Fruit fly (Drosophila melanogaster) whole organism, embryonic: ENCODE results near the gene CG14135.
A peak's percentile ranks its signal among the peaks of the same experiment; 100 is the strongest.

ENCODE experiments used
- ATbp ChIP-seq: fragments of 200-800 bp; sonication (Bioruptor generic); optimal IDR thresholded peaks from 2 replicates; lab custom pipeline; 2017; ENCODE audit warnings: missing biosample characterization, mild to moderate bottlenecking, missing genetic modification characterization, missing genetic modification reagents
- Ada2b ChIP-seq: fragments of 200-800 bp; sonication (Bioruptor generic); IDR thresholded peaks from 2 replicates; pipeline ENCODE4 v1.3.6; 2022; ENCODE audit warnings: missing biosample characterization, missing genetic modification characterization
- Antp ChIP-seq: fragments of 200-800 bp; sonication (Bioruptor generic); optimal IDR thresholded peaks from 3 replicates; lab custom pipeline; 2016; ENCODE audit warnings: missing biosample characterization, missing genetic modification characterization
- Atf-2 ChIP-seq: fragments of 200-800 bp; sonication (Bioruptor generic); optimal IDR thresholded peaks from 2 replicates; lab custom pipeline; 2016; ENCODE audit warnings: missing biosample characterization, missing genetic modification characterization
- CG10274 ChIP-seq: fragments of 200-800 bp; sonication (Bioruptor generic); optimal IDR thresholded peaks from 3 replicates; lab custom pipeline; 2017; ENCODE audit warnings: missing biosample characterization, mild to moderate bottlenecking, missing genetic modification characterization
- CG11723 ChIP-seq: fragments of 200-800 bp; sonication (Bioruptor generic); optimal IDR thresholded peaks from 2 replicates; lab custom pipeline; 2017; ENCODE audit warnings: missing biosample characterization, mild to moderate bottlenecking, missing genetic modification characterization
- CG12071 ChIP-seq: fragments of 200-800 bp; sonication (Bioruptor generic); optimal IDR thresholded peaks from 3 replicates; lab custom pipeline; 2018; ENCODE audit warnings: missing biosample characterization, mild to moderate bottlenecking, missing genetic modification characterization
- CG12659 ChIP-seq: fragments of 200-800 bp; sonication (Bioruptor generic); optimal IDR thresholded peaks from 3 replicates; lab custom pipeline; 2017; ENCODE audit warnings: mild to moderate bottlenecking, missing biosample characterization, missing genetic modification reagents, missing genetic modification characterization
- CG12744 ChIP-seq: fragments of 200-800 bp; sonication (Bioruptor generic); optimal IDR thresholded peaks from 2 replicates; lab custom pipeline; 2016; ENCODE audit warnings: missing biosample characterization, missing genetic modification characterization
- CG14860 ChIP-seq: fragments of 200-800 bp; sonication (Bioruptor generic); IDR thresholded peaks from 3 replicates; pipeline ENCODE4 v1.3.6; 2022; ENCODE audit warnings: missing biosample characterization, missing genetic modification characterization; ENCODE audit not compliant: partially characterized antibody
- CG15269 ChIP-seq: fragments of 200-800 bp; sonication (Bioruptor generic); optimal IDR thresholded peaks from 2 replicates; lab custom pipeline; 2018; ENCODE audit warnings: missing biosample characterization, mild to moderate bottlenecking, missing genetic modification characterization, moderate library complexity
- CG1602 ChIP-seq: fragments of 200-800 bp; sonication (Bioruptor generic); optimal IDR thresholded peaks from 3 replicates; lab custom pipeline; 2016; ENCODE audit warnings: missing biosample characterization, missing genetic modification characterization
- CG17612 ChIP-seq: fragments of 200-800 bp; sonication (Bioruptor generic); IDR thresholded peaks from 2 replicates; pipeline ENCODE4 v1.3.6; 2022; ENCODE audit warnings: missing biosample characterization, missing genetic modification characterization
- CG1792 ChIP-seq: fragments of 200-800 bp; sonication (Bioruptor generic); optimal IDR thresholded peaks from 2 replicates; lab custom pipeline; 2016; ENCODE audit warnings: missing biosample characterization, missing genetic modification characterization
- CG2678 ChIP-seq: fragments of 200-800 bp; sonication (Bioruptor generic); optimal IDR thresholded peaks from 3 replicates; lab custom pipeline; 2019; ENCODE audit warnings: missing biosample characterization, mild to moderate bottlenecking, missing genetic modification characterization, moderate library complexity
- CG32767 ChIP-seq: fragments of 200-800 bp; sonication (Bioruptor generic); IDR thresholded peaks from 2 replicates; pipeline ENCODE4 v1.3.6; 2022; ENCODE audit warnings: missing biosample characterization, missing genetic modification characterization
- CG4360 ChIP-seq: fragments of 200-800 bp; sonication (Bioruptor generic); IDR thresholded peaks from 2 replicates; pipeline ENCODE4 v1.3.6; 2022; ENCODE audit warnings: missing biosample characterization, missing genetic modification characterization
- CG4707 ChIP-seq: fragments of 200-800 bp; sonication (Bioruptor generic); optimal IDR thresholded peaks from 2 replicates; lab custom pipeline; 2018; ENCODE audit warnings: missing biosample characterization, mild to moderate bottlenecking, missing genetic modification characterization, moderate library complexity
- CG7556 ChIP-seq: fragments of 200-800 bp; sonication (Bioruptor generic); optimal IDR thresholded peaks from 2 replicates; lab custom pipeline; 2017; ENCODE audit warnings: missing biosample characterization, mild to moderate bottlenecking, missing genetic modification characterization
- CG7745 ChIP-seq: fragments of 200-800 bp; sonication (Bioruptor generic); optimal IDR thresholded peaks from 2 replicates; lab custom pipeline; 2018; ENCODE audit warnings: missing biosample characterization, mild to moderate bottlenecking, missing genetic modification characterization, moderate library complexity
- CG7987 ChIP-seq: fragments of 200-800 bp; sonication (Bioruptor generic); optimal IDR thresholded peaks from 2 replicates; lab custom pipeline; 2018; ENCODE audit warnings: missing biosample characterization, mild to moderate bottlenecking, missing genetic modification characterization, moderate library complexity
- Camta ChIP-seq: fragments of 200-800 bp; sonication (Bioruptor generic); optimal IDR thresholded peaks from 2 replicates; lab custom pipeline; 2016; ENCODE audit warnings: missing biosample characterization, missing genetic modification characterization
- Fer2 ChIP-seq: fragments of 200-800 bp; sonication (Bioruptor generic); optimal IDR thresholded peaks from 2 replicates; lab custom pipeline; 2018; ENCODE audit warnings: missing biosample characterization, mild to moderate bottlenecking, missing genetic modification characterization, moderate library complexity
- Hand ChIP-seq: fragments of 200-800 bp; sonication (Bioruptor generic); optimal IDR thresholded peaks from 2 replicates; lab custom pipeline; 2017; ENCODE audit warnings: mild to moderate bottlenecking, missing biosample characterization, missing genetic modification reagents, missing genetic modification characterization
- Jarid2 ChIP-seq: fragments of 200-800 bp; sonication (Bioruptor generic); optimal IDR thresholded peaks from 3 replicates; lab custom pipeline; 2017; ENCODE audit warnings: mild to moderate bottlenecking, missing biosample characterization, missing genetic modification reagents, missing genetic modification characterization
- Lpt ChIP-seq: fragments of >200 bp; optimal IDR thresholded peaks from 2 replicates; lab custom pipeline; 2018; ENCODE audit warnings: missing biosample characterization, missing genetic modification characterization
- Med ChIP-seq: fragments of 200-800 bp; sonication (Bioruptor generic); peaks from one replicate; lab custom pipeline; 2016; ENCODE audit warnings: missing biosample characterization, missing genetic modification characterization, mild to moderate bottlenecking, inconsistent platforms, moderate library complexity
- NC2α ChIP-seq: fragments of 200-800 bp; sonication (Bioruptor generic); optimal IDR thresholded peaks from 2 replicates; lab custom pipeline; 2016; ENCODE audit warnings: missing biosample characterization, missing genetic modification characterization
- Pdp1 ChIP-seq, 2 experiments: fragments of 200-800 bp; sonication (Bioruptor generic); optimal IDR thresholded peaks; 3 replicates each; lab custom pipeline; 2016; ENCODE audit warnings: missing biosample characterization in 2 of 2, missing genetic modification characterization in 2 of 2, mild to moderate bottlenecking in 1 of 2, moderate library complexity in 1 of 2
- Rfx ChIP-seq: fragments of 200-800 bp; sonication (Bioruptor generic); IDR thresholded peaks from 2 replicates; pipeline ENCODE4 v1.3.6; 2022; ENCODE audit warnings: missing biosample characterization, missing genetic modification characterization
- Six4 ChIP-seq: fragments of 200-800 bp; sonication (Bioruptor generic); optimal IDR thresholded peaks from 2 replicates; lab custom pipeline; 2016; ENCODE audit warnings: missing biosample characterization, missing genetic modification characterization
- bbx ChIP-seq: fragments of 200-800 bp; sonication (Bioruptor generic); IDR thresholded peaks from 2 replicates; pipeline ENCODE4 v1.3.6; 2022; ENCODE audit warnings: missing biosample characterization, missing genetic modification characterization; ENCODE audit not compliant: partially characterized antibody
- bsh ChIP-seq, 2 experiments: fragments of 200-800 bp; sonication (Bioruptor generic); optimal IDR thresholded peaks; 2 replicates each; lab custom pipeline; 2017 to 2018; ENCODE audit warnings: mild to moderate bottlenecking in 2 of 2, missing biosample characterization in 2 of 2, missing genetic modification characterization in 2 of 2, moderate library complexity in 1 of 2
- chif ChIP-seq, 2 experiments: fragments of 200-800 bp; sonication (Bioruptor generic); optimal IDR thresholded peaks; 3 replicates each; lab custom pipeline; 2016; ENCODE audit warnings: missing biosample characterization in 2 of 2, missing genetic modification characterization in 2 of 2
- chn ChIP-seq: fragments of 200-800 bp; sonication (Bioruptor generic); optimal IDR thresholded peaks from 2 replicates; lab custom pipeline; 2016; ENCODE audit warnings: missing biosample characterization, missing genetic modification characterization
- crc ChIP-seq: fragments of 200-800 bp; sonication (Bioruptor generic); optimal IDR thresholded peaks from 2 replicates; lab custom pipeline; 2016; ENCODE audit warnings: missing biosample characterization, missing genetic modification characterization
- dati ChIP-seq: fragments of 200-800 bp; sonication (Bioruptor generic); IDR thresholded peaks from 2 replicates; pipeline ENCODE4 v1.3.6; 2022; ENCODE audit warnings: missing biosample characterization, missing genetic modification characterization
- disco-r ChIP-seq: fragments of 200-800 bp; sonication (Bioruptor generic); optimal IDR thresholded peaks from 2 replicates; lab custom pipeline; 2016; ENCODE audit warnings: missing biosample characterization, missing genetic modification characterization
- grau ChIP-seq: fragments of 200-800 bp; optimal IDR thresholded peaks from 3 replicates; lab custom pipeline; 2019; ENCODE audit warnings: missing biosample characterization, mild to moderate bottlenecking, missing genetic modification characterization, moderate library complexity
- insv ChIP-seq, 2 experiments: fragments of 200-800 bp; sonication (Bioruptor generic); optimal IDR thresholded peaks; 3 replicates each; lab custom pipeline; 2016 to 2018; ENCODE audit warnings: missing biosample characterization in 2 of 2, missing genetic modification characterization in 2 of 2
- jing ChIP-seq: fragments of 200-800 bp; sonication (Bioruptor generic); optimal IDR thresholded peaks from 2 replicates; lab custom pipeline; 2018; ENCODE audit warnings: missing biosample characterization, mild to moderate bottlenecking, missing genetic modification characterization
- ken ChIP-seq: fragments of 200-800 bp; sonication (Bioruptor generic); IDR thresholded peaks from 3 replicates; pipeline ENCODE4 v1.3.6; 2022; ENCODE audit warnings: missing biosample characterization, missing genetic modification characterization
- nom ChIP-seq: fragments of 200-800 bp; sonication (Bioruptor generic); optimal IDR thresholded peaks from 2 replicates; lab custom pipeline; 2017; ENCODE audit warnings: missing biosample characterization, missing genetic modification characterization, mild to moderate bottlenecking, moderate library complexity, missing genetic modification reagents
- org-1 ChIP-seq: fragments of 200-800 bp; sonication (Bioruptor generic); optimal IDR thresholded peaks from 2 replicates; lab custom pipeline; 2017; ENCODE audit warnings: missing biosample characterization, missing genetic modification characterization
- pho ChIP-seq: fragments of 200-800 bp; sonication (Bioruptor generic); optimal IDR thresholded peaks from 2 replicates; lab custom pipeline; 2016; ENCODE audit warnings: missing biosample characterization, missing genetic modification characterization
- sd ChIP-seq: fragments of 200-800 bp; sonication (Bioruptor generic); optimal IDR thresholded peaks from 3 replicates; lab custom pipeline; 2018; ENCODE audit warnings: missing biosample characterization, mild to moderate bottlenecking, missing genetic modification characterization, moderate library complexity
- sr ChIP-seq: fragments of 200-800 bp; sonication (Bioruptor generic); IDR thresholded peaks from 3 replicates; pipeline ENCODE4 v1.3.6; 2022; ENCODE audit warnings: missing biosample characterization, missing genetic modification characterization
- stc ChIP-seq: fragments of 200-800 bp; sonication (Bioruptor generic); IDR thresholded peaks from 2 replicates; pipeline ENCODE4 v1.3.6; 2022; ENCODE audit warnings: missing biosample characterization, missing genetic modification characterization
- tx ChIP-seq: fragments of 200-800 bp; sonication (Bioruptor generic); optimal IDR thresholded peaks from 2 replicates; lab custom pipeline; 2016; ENCODE audit warnings: missing biosample characterization, missing genetic modification characterization

The CG14135 gene

DNA sequence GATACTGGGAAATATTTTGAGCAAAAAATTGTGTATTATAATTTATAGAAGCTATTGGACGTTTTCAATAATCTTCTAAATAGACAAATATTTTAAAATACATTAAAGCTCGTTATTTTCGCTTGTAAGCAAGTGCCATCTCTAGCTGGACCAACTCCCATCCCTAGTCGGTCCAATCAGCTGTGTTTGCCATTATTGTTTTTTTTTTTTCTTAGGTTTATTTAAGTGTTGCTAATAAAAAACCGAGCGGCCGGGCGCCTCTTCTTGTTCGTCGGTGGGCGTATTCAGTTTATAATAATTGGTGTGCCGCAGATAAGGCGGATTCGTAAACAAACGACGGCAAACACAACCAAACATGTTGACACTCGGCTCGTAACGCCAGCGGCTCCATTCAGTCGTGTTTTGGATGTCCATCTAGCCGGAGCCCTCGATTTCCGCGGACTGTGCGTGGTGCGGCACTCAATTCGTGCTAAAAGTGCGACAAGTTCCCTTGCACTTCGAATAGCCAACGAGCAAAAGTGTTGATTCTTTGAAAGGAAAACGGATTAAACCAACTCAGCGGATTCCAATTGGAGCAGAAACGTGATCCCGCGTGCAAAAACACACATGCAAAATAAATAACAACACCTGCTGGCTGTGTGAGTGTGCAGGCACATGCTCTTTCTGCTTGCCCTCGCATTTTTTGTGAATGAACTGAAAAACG, 7.4 kb upstream of the CG14135 start, which contains the start of gene Sugb (continued):
- TF ChIP-seq Fer2 (tag; lab: Kevin White, UChicago) (no peak), org-1 (GFP tag; lab: Kevin White, UChicago) (no peak), nom (GFP tag; lab: Kevin White, UChicago) (peak; percentile 58), CG1792 (GFP tag; lab: Kevin White, UChicago) (peak; percentile 25), Camta (GFP tag; lab: Kevin White, UChicago) (peak; percentile 7), bbx (peak; percentile 56; the same call in 1 of the 2 replicates), CG12659 (GFP tag; lab: Kevin White, UChicago) (peak; percentile 65), Med (GFP tag; lab: Kevin White, UChicago) (peak; percentile 92), sr (GFP tag; lab: Robert Waterston, UW) (no peak; the same call in 1 of the 3 replicates), grau (tag; lab: Kevin White, UChicago) (peak; percentile 63), Pdp1 (GFP tag; optimal IDR thresholded peaks at IDR 0.05; lab: Kevin White, UChicago) (peak; percentile 60 to 68), CG12744 (no peak), jing (GFP tag; lab: Kevin White, UChicago) (no peak), disco-r (GFP tag; lab: Kevin White, UChicago) (no peak), chn (GFP tag; lab: Kevin White, UChicago) (peak; percentile 34), CG4707 (GFP tag; lab: Kevin White, UChicago) (no peak), CG15269 (peak; percentile 73), ken (GFP tag; lab: Robert Waterston, UW) (0 out of 3 replicates have a peak, but pooled peaks have one; percentile 20), bsh (GFP tag; optimal IDR thresholded peaks at IDR 0.05; lab: Kevin White, UChicago) (peak; percentile 37 to 65), CG7987 (GFP tag; lab: Kevin White, UChicago) (peak; percentile 66), Atf-2 (no peak), Antp (GFP tag; lab: Kevin White, UChicago) (peak; percentile 41), CG17612 (no peak), Hand (GFP tag; lab: Kevin White, UChicago) (peak; percentile 37), stc (GFP tag; lab: Robert Waterston, UW) (no peak; the same call in 1 of the 2 replicates), CG2678 (tag; lab: Kevin White, UChicago) (peak; percentile 68), Six4 (GFP tag; lab: Kevin White, UChicago) (no peak), Lpt (GFP tag; lab: Kevin White, UChicago) (no peak), CG12071 (GFP tag; lab: Kevin White, UChicago) (peak; percentile 8), chif (GFP tag; optimal IDR thresholded peaks at IDR 0.05; lab: Kevin White, UChicago) (peak; percentile 7 to 52), dati (no peak), CG4360 (GFP tag; lab: Robert Waterston, UW) (no peak), CG10274 (GFP tag; lab: Kevin White, UChicago) (no peak), CG7745 (tag; lab: Kevin White, UChicago) (no peak), crc (GFP tag; lab: Kevin White, UChicago) (peak; percentile 38), Rfx (GFP tag; lab: Robert Waterston, UW) (peak; percentile 87; the same call in 1 of the 2 replicates), NC2α (GFP tag; lab: Kevin White, UChicago) (no peak), sd (tag; lab: Kevin White, UChicago) (peak; percentile 36), CG32767 (GFP tag; lab: Robert Waterston, UW) (no peak), ATbp (GFP tag; lab: Kevin White, UChicago) (peak; percentile 43), Ada2b (GFP tag; lab: Robert Waterston, UW) (no peak; the same call in 1 of the 2 replicates), CG11723 (GFP tag; lab: Kevin White, UChicago) (peak; percentile 61), CG14860 (GFP tag; lab: Robert Waterston, UW) (peak; percentile 56; the same call in 2 of the 3 replicates), Jarid2 (GFP tag; lab: Kevin White, UChicago) (peak; percentile 56), insv (GFP tag; optimal IDR thresholded peaks at IDR 0.05; lab: Kevin White, UChicago) (peak in 1 of 2 experiments; percentile 74), tx (GFP tag; lab: Kevin White, UChicago) (no peak), CG1602 (GFP tag; lab: Kevin White, UChicago) (peak; percentile 33), pho (GFP tag; lab: Kevin White, UChicago) (peak; percentile 76), CG7556 (peak; percentile 71)
